Fruit fly (Drosophila melanogaster): ENCODE results near the gene CG33270.

The CG33270 gene

dm6 chr3L:11531300-11531699, 47.1 kb downstream of the CG33270 start:
- TF ChIP-seq caup (GFP tag; optimal IDR thresholded peaks at IDR 0.05; ENCODE audit: severe bottlenecking) (peak; percentile 54), slbo (GFP tag; IDR thresholded peaks at IDR 0.05) (0 out of 2 replicates have a peak, but pooled peaks have one; percentile 14), CG12104 (GFP tag; optimal IDR thresholded peaks at IDR 0.05) (no peak), CG4424 (GFP tag; optimal IDR thresholded peaks at IDR 0.05) (no peak), Lim3 (GFP tag; IDR thresholded peaks at IDR 0.05) (no peak), CG32772 (GFP tag; IDR thresholded peaks at IDR 0.05) (no peak), Pdp1 (GFP tag; optimal IDR thresholded peaks at IDR 0.05) (no peak), ERR (GFP tag; optimal IDR thresholded peaks at IDR 0.05) (no peak), CG6689 (GFP tag; IDR thresholded peaks at IDR 0.05) (no peak), Camta (GFP tag; optimal IDR thresholded peaks at IDR 0.05) (no peak), dimm (GFP tag; IDR thresholded peaks at IDR 0.05) (no peak), CG31441 (GFP tag; IDR thresholded peaks at IDR 0.05) (no peak), nerfin-1 (tag; optimal IDR thresholded peaks at IDR 0.05) (no peak), CG5245 (GFP tag; optimal IDR thresholded peaks at IDR 0.05) (no peak), CG10321 (GFP tag; IDR thresholded peaks at IDR 0.05) (no peak), NC2α (GFP tag; optimal IDR thresholded peaks at IDR 0.05) (no peak), GATAe (GFP tag; conservative IDR thresholded peaks at IDR 0.05) (peak; percentile 84), CG33557 (GFP tag; optimal IDR thresholded peaks at IDR 0.05) (no peak), CG11695 (GFP tag; IDR thresholded peaks at IDR 0.05) (0 out of 3 replicates have a peak, but pooled peaks have one; percentile 10), CG32532 (GFP tag; IDR thresholded peaks at IDR 0.05) (peak; percentile 37; the same call in 1 of the 2 replicates), tna (GFP tag; IDR thresholded peaks at IDR 0.05; ENCODE audit: partially characterized antibody) (0 out of 2 replicates have a peak, but pooled peaks have one; percentile 8), CG32767 (GFP tag; IDR thresholded peaks at IDR 0.05) (no peak), Poxn (GFP tag; IDR thresholded peaks at IDR 0.05) (no peak), lab (GFP tag; optimal IDR thresholded peaks at IDR 0.05) (peak; percentile 60), unpg (GFP tag; optimal IDR thresholded peaks at IDR 0.05) (no peak), CG10959 (GFP tag; IDR thresholded peaks at IDR 0.05) (no peak), CG11696 (GFP tag; IDR thresholded peaks at IDR 0.05) (no peak), Ptx1 (GFP tag; IDR thresholded peaks at IDR 0.05) (no peak), zf30C (GFP tag; optimal IDR thresholded peaks at IDR 0.05) (no peak), chif (GFP tag; optimal IDR thresholded peaks at IDR 0.05) (no peak), CG18262 (tag; optimal IDR thresholded peaks at IDR 0.05) (no peak), CG4707 (GFP tag; optimal IDR thresholded peaks at IDR 0.05) (no peak), cwo (GFP tag; optimal IDR thresholded peaks at IDR 0.05) (peak; percentile 14), CG3726 (GFP tag; IDR thresholded peaks at IDR 0.05) (no peak), Dfd (GFP tag; optimal IDR thresholded peaks at IDR 0.05) (no peak), jing (GFP tag; optimal IDR thresholded peaks at IDR 0.05) (no peak), CG7271 (tag; optimal IDR thresholded peaks at IDR 0.05) (no peak), Dek (tag; optimal IDR thresholded peaks at IDR 0.05) (no peak), CG13624 (GFP tag; optimal IDR thresholded peaks at IDR 0.05) (no peak), sna (GFP tag; IDR thresholded peaks at IDR 0.05; ENCODE audit: partially characterized antibody) (no peak), CG31365 (tag; optimal IDR thresholded peaks at IDR 0.05) (no peak), kni (GFP tag; optimal IDR thresholded peaks at IDR 0.05) (no peak), H2.0 (GFP tag; IDR thresholded peaks at IDR 0.05) (no peak), CG7357 (GFP tag; IDR thresholded peaks at IDR 0.05) (no peak), cg (GFP tag; optimal IDR thresholded peaks at IDR 0.05) (peak; percentile 25), pros (GFP tag; optimal IDR thresholded peaks at IDR 0.05) (no peak), Sry-δ (GFP tag; optimal IDR thresholded peaks at IDR 0.05) (no peak), Optix (GFP tag; IDR thresholded peaks at IDR 0.05) (no peak), CG7786 (GFP tag; optimal IDR thresholded peaks at IDR 0.05) (no peak), CG1832 (GFP tag; optimal IDR thresholded peaks at IDR 0.05) (no peak), CG8089 (GFP tag; optimal IDR thresholded peaks at IDR 0.05) (no peak), Rx (GFP tag; IDR thresholded peaks at IDR 0.05) (no peak)

Data from whole organism, embryonic.